Worm (Caenorhabditis elegans) whole organism, L3 larva: Measurements from ENCODE around the gene ttr-17.
A peak's percentile ranks its signal among the peaks of the same experiment; 100 is the strongest.

Experiments
- R02D3.7 ChIP-seq: fragments of 150-350 bp; optimal IDR thresholded peaks from 2 replicates; lab custom pipeline; 2014; ENCODE audit warnings: missing biosample characterization, missing genetic modification characterization
- aly-2 ChIP-seq: fragments of 150-350 bp; optimal IDR thresholded peaks from 2 replicates; lab custom pipeline; 2014; ENCODE audit warnings: missing biosample characterization, missing genetic modification characterization
- ama-1 ChIP-seq: fragments of 150-350 bp; optimal IDR thresholded peaks from 2 replicates; lab custom pipeline; 2018
- ceh-16 ChIP-seq: sonication (generic microtip); optimal IDR thresholded peaks from 2 replicates; lab custom pipeline; 2017; ENCODE audit warnings: missing biosample characterization, missing genetic modification characterization
- ceh-82 ChIP-seq: fragments of 150-350 bp; optimal IDR thresholded peaks from 2 replicates; lab custom pipeline; 2014; ENCODE audit warnings: missing biosample characterization, missing genetic modification characterization
- daf-12 ChIP-seq: fragments of 150-350 bp; optimal IDR thresholded peaks from 2 replicates; lab custom pipeline; 2014; ENCODE audit warnings: missing biosample characterization, missing genetic modification reagents, missing genetic modification characterization
- egl-5 ChIP-seq: fragments of 150-350 bp; optimal IDR thresholded peaks from 2 replicates; lab custom pipeline; 2017; ENCODE audit warnings: missing biosample characterization, missing genetic modification reagents, missing genetic modification characterization, inconsistent platforms
- elt-2 ChIP-seq: sonication (generic microtip); optimal IDR thresholded peaks from 2 replicates; lab custom pipeline; 2016; ENCODE audit warnings: missing genetic modification reagents, mild to moderate bottlenecking, missing genetic modification characterization, missing compliant biosample characterization
- elt-3 ChIP-seq, 3 experiments: fragments of 150-350 bp in 1 of 3; sonication (generic microtip) in 2 of 3; optimal IDR thresholded peaks; 2 replicates in 2 of 3; 4 replicates in 1 of 3; lab custom pipeline; 2014 to 2017; ENCODE audit warnings: missing biosample characterization in 3 of 3, missing genetic modification characterization in 3 of 3
- eor-1 ChIP-seq, 2 experiments: fragments of 150-350 bp; optimal IDR thresholded peaks; 2 replicates each; lab custom pipeline; 2014 to 2018; ENCODE audit warnings: missing biosample characterization in 2 of 2, missing genetic modification characterization in 2 of 2
- fkh-10 ChIP-seq: sonication (generic microtip); optimal IDR thresholded peaks from 2 replicates; lab custom pipeline; 2017; ENCODE audit warnings: missing biosample characterization, missing genetic modification reagents, missing genetic modification characterization
- fkh-2 ChIP-seq: fragments of 150-350 bp; optimal IDR thresholded peaks from 2 replicates; lab custom pipeline; 2014; ENCODE audit warnings: missing biosample characterization, missing genetic modification reagents, missing genetic modification characterization
- jun-1 ChIP-seq: fragments of 150-350 bp; optimal IDR thresholded peaks from 2 replicates; lab custom pipeline; 2014; ENCODE audit warnings: missing biosample characterization, missing genetic modification reagents, missing genetic modification characterization
- lin-39 ChIP-seq: fragments of 150-350 bp; optimal IDR thresholded peaks from 2 replicates; lab custom pipeline; 2018; ENCODE audit warnings: missing biosample characterization, missing genetic modification reagents, missing genetic modification characterization
- lsy-12 ChIP-seq: sonication (generic microtip); optimal IDR thresholded peaks from 2 replicates; lab custom pipeline; 2016; ENCODE audit warnings: mild to moderate bottlenecking, missing genetic modification characterization, missing compliant biosample characterization
- mml-1 ChIP-seq: fragments of 150-350 bp; sonication (generic microtip); optimal IDR thresholded peaks from 3 replicates; lab custom pipeline; 2014; ENCODE audit warnings: missing biosample characterization, missing genetic modification characterization
- nfya-1 ChIP-seq: sonication (generic microtip); optimal IDR thresholded peaks from 2 replicates; lab custom pipeline; 2017; ENCODE audit warnings: missing genetic modification characterization, mild to moderate bottlenecking, missing compliant biosample characterization, antibody characterized with exemption, moderate library complexity; ENCODE audit not compliant: insufficient read depth
- nhr-11 ChIP-seq: fragments of 150-350 bp; optimal IDR thresholded peaks from 2 replicates; lab custom pipeline; 2014; ENCODE audit warnings: missing biosample characterization, missing genetic modification characterization
- nhr-12 ChIP-seq: fragments of 150-350 bp; optimal IDR thresholded peaks from 2 replicates; lab custom pipeline; 2014; ENCODE audit warnings: missing biosample characterization, missing genetic modification characterization
- nhr-23 ChIP-seq: fragments of 150-350 bp; optimal IDR thresholded peaks from 2 replicates; lab custom pipeline; 2014; ENCODE audit warnings: missing biosample characterization, missing genetic modification reagents, missing genetic modification characterization
- nhr-237 ChIP-seq: fragments of 150-350 bp; optimal IDR thresholded peaks from 2 replicates; lab custom pipeline; 2014; ENCODE audit warnings: missing biosample characterization, missing genetic modification characterization
- nhr-25 ChIP-seq: sonication (generic microtip); optimal IDR thresholded peaks from 2 replicates; lab custom pipeline; 2017; ENCODE audit warnings: missing biosample characterization, missing genetic modification characterization
- nhr-43 ChIP-seq: sonication (generic microtip); optimal IDR thresholded peaks from 2 replicates; lab custom pipeline; 2016; ENCODE audit warnings: mild to moderate bottlenecking, missing genetic modification characterization, missing compliant biosample characterization; ENCODE audit not compliant: poor library complexity, severe bottlenecking
- nhr-67 ChIP-seq: fragments of 150-350 bp; optimal IDR thresholded peaks from 2 replicates; lab custom pipeline; 2014; ENCODE audit warnings: missing biosample characterization, missing genetic modification characterization
- nhr-76 ChIP-seq: fragments of 150-350 bp; sonication (generic microtip); optimal IDR thresholded peaks from 5 replicates; lab custom pipeline; 2014; ENCODE audit warnings: missing biosample characterization, missing genetic modification characterization
- nhr-77 ChIP-seq: fragments of 150-350 bp; optimal IDR thresholded peaks from 2 replicates; lab custom pipeline; 2014; ENCODE audit warnings: missing biosample characterization, missing genetic modification characterization
- pha-4 ChIP-seq: fragments of 150-350 bp; optimal IDR thresholded peaks from 2 replicates; lab custom pipeline; 2014; ENCODE audit warnings: missing biosample characterization, missing genetic modification reagents, missing genetic modification characterization
- pqm-1 ChIP-seq: fragments of 150-350 bp; optimal IDR thresholded peaks from 2 replicates; lab custom pipeline; 2017; ENCODE audit warnings: missing biosample characterization, missing genetic modification characterization, inconsistent platforms
- sea-2 ChIP-seq: fragments of 150-350 bp; sonication (generic microtip); optimal IDR thresholded peaks from 4 replicates; lab custom pipeline; 2014; ENCODE audit warnings: missing biosample characterization, missing genetic modification reagents, missing genetic modification characterization
- skn-1 ChIP-seq: fragments of 150-350 bp; optimal IDR thresholded peaks from 2 replicates; lab custom pipeline; 2014; ENCODE audit warnings: missing biosample characterization, missing genetic modification characterization
- snpc-4 ChIP-seq: fragments of 150-350 bp; optimal IDR thresholded peaks from 2 replicates; lab custom pipeline; 2014; ENCODE audit warnings: missing biosample characterization, missing genetic modification characterization
- tbx-2 ChIP-seq: sonication (generic microtip); optimal IDR thresholded peaks from 2 replicates; lab custom pipeline; 2016; ENCODE audit warnings: mild to moderate bottlenecking, missing genetic modification characterization, missing compliant biosample characterization
- unc-62 ChIP-seq: fragments of 150-350 bp; sonication (generic microtip); optimal IDR thresholded peaks from 4 replicates; lab custom pipeline; 2014; ENCODE audit warnings: missing biosample characterization, missing genetic modification reagents, missing genetic modification characterization
- zag-1 ChIP-seq: fragments of 150-350 bp; optimal IDR thresholded peaks from 2 replicates; lab custom pipeline; 2014; ENCODE audit warnings: missing biosample characterization, missing genetic modification characterization
- ztf-11 ChIP-seq: fragments of 150-350 bp; optimal IDR thresholded peaks from 2 replicates; lab custom pipeline; 2014; ENCODE audit warnings: missing biosample characterization, missing genetic modification characterization
- ztf-4 ChIP-seq: fragments of 150-350 bp; optimal IDR thresholded peaks from 2 replicates; lab custom pipeline; 2014; ENCODE audit warnings: missing biosample characterization, missing genetic modification characterization

The ttr-17 gene

DNA sequence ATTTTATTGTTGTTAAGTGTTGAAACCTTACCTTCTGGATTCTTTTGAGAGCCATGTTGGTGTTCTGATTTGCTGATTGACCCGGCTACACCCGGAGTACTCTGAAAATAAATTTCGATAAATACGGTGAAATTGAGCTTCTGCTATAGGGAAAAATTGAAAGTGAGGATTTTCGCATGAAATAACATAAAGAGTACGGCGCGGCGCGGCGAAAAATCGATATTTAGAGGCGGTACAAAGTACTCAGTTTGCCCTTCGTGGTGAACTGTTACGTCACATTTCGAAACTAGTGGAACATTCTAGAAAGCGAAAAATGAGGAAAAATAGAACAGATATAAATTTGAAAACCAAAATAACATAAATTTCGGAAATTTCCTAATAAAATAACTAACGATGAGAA, 15.3 kb upstream of the ttr-17 start, which contains the start of gene let-70:
Gene let-70 (minus strand): TSS at position 101 of the 400 bp plus-strand sequence.
- no peak for TF ChIP-seq elt-3 (tag; optimal IDR thresholded peaks at IDR 0.05; lab: Kevin White, UChicago)
- TF ChIP-seq elt-2, result no peak

DNA sequence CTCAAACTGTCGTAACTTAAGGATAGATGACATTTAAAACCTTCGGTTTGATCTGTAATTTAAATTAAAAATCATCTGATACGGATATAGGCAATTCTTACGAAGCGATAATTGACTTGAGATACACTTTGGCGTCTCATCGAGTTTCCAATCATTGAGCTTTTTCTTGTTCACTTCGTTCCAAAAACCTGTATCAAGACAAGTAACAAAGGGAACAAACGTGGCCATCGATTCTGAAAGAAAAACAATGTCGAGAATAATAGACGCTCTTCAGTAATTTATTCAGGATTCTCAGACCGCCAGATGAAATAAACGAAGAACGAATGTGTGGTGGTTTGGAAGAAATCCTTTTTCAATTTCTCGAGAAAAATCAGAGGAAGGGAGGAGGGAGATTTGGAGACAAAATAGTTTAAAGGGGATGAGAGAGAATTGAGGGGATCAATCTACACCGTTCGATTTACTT, 14.0 kb upstream of the ttr-17 start, which contains the start of gene atg-7:
Gene atg-7 (minus strand): TSS at position 233 of the 463 bp plus-strand sequence.
- peak; percentile 18 for TF ChIP-seq lsy-12
- no peak for TF ChIP-seq eor-1 (tag; optimal IDR thresholded peaks at IDR 0.05; lab: Kevin White, UChicago)
- no peak for TF ChIP-seq nhr-25
- no peak for TF ChIP-seq lin-39 (tag; lab: Kevin White, UChicago)
- no peak for TF ChIP-seq daf-12
- no peak for TF ChIP-seq R02D3.7 (tag; lab: Kevin White, UChicago)
- no peak for TF ChIP-seq nhr-237 (tag; lab: Kevin White, UChicago)
- TF ChIP-seq nhr-77 (tag; lab: Kevin White, UChicago), result no peak
- no peak for TF ChIP-seq ztf-4 (tag; lab: Kevin White, UChicago)
- no peak for TF ChIP-seq fkh-10 (GFP tag; lab: Kevin White, UChicago)
- no peak for TF ChIP-seq elt-3 (tag; optimal IDR thresholded peaks at IDR 0.05; lab: Kevin White, UChicago)
- TF ChIP-seq nfya-1 (tag; lab: Kevin White, UChicago), result no peak
- TF ChIP-seq tbx-2 (tag; lab: Kevin White, UChicago), result no peak
- TF ChIP-seq nhr-76 (tag; lab: Kevin White, UChicago), result no peak
- no peak for TF ChIP-seq elt-2
- no peak for TF ChIP-seq nhr-11 (tag; lab: Kevin White, UChicago)
- TF ChIP-seq sea-2 (GFP tag; lab: Kevin White, UChicago), result no peak
- TF ChIP-seq ama-1, result peak; percentile 94
- no peak for TF ChIP-seq jun-1 (tag; lab: Kevin White, UChicago)
- no peak for TF ChIP-seq ztf-11 (tag; lab: Kevin White, UChicago)
- TF ChIP-seq pha-4, result peak; percentile 13
- TF ChIP-seq skn-1, result no peak

DNA sequence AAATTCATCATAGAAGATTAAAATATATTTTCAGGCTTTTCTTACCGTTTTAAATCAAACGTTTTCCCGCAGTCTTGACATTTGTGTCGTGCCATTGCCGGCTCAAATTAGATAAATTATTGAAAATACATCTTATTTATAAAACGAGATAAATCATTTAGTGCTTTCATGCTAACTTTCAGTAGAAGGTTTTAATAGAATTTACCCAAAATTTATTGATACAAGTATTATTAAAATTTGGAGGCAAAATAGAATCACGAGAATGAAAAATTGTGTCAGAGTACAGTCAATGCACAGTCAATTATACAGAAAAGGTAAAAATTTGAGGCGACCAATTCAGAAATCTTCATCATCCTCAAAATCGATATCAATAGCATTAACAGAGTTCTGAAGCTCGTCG, 11.7 kb upstream of the ttr-17 start, which contains the start of gene Y5F2A.4:
Gene Y5F2A.4 (minus strand): TSS at position 101 of the 400 bp plus-strand sequence.
- TF ChIP-seq fkh-2 (tag; lab: Kevin White, UChicago) (no peak), nhr-12 (tag; lab: Kevin White, UChicago) (no peak), eor-1 (tag; optimal IDR thresholded peaks at IDR 0.05; lab: Kevin White, UChicago) (no peak), ceh-82 (no peak), pha-4 (no peak), sea-2 (GFP tag; lab: Kevin White, UChicago) (no peak), elt-3 (tag; optimal IDR thresholded peaks at IDR 0.05; lab: Kevin White, UChicago) (no peak), fkh-10 (GFP tag; lab: Kevin White, UChicago) (no peak), ztf-4 (tag; lab: Kevin White, UChicago) (no peak), nhr-67 (tag; lab: Kevin White, UChicago) (no peak), lsy-12 (no peak), egl-5 (tag; lab: Kevin White, UChicago) (no peak), tbx-2 (tag; lab: Kevin White, UChicago) (no peak), elt-2 (no peak), zag-1 (tag; lab: Kevin White, UChicago) (no peak), mml-1 (tag; lab: Kevin White, UChicago) (no peak)

DNA sequence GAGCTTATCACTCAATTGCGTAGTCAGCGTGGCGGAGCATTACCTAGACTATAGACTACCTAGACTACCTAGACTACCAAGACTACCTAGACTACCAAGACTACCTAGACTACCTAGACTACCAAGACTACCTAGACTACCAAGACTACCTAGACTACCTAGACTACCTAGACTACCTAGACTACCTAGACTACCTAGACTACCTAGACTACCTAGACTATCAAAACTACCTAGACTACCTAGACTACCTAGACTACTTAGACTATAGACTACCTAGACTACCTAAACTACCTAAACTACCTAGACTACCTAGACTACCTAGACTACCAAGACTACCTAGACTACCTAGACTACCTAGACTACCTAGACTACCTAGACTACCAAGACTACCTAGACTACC, 4.1 kb upstream of the ttr-17 start:
- TF ChIP-seq nhr-237 (tag; lab: Kevin White, UChicago) (peak; percentile 91), nhr-43 (tag; lab: Kevin White, UChicago) (peak; percentile 49)

DNA sequence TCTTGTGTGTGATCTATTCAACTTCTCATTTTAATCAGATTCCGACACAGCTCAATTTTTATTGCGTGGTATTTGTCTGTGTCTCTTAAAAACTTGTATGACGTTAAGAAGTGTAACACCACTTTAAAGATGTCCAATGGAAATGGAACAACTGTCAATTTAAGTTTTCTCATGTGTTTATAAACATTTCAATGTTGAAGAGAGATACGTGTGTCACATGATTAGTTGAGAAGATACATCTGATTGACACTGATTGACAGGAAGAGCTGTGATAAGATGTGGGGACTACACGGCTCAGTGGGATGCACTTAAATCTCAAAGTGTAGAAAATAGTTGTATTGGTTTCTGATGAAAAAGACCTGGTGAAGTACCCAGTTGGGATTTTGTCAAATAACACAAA, 1.5 kb upstream of the ttr-17 start:
- no peak for TF ChIP-seq pha-4
- TF ChIP-seq elt-2, result no peak
- no peak for TF ChIP-seq ceh-16 (tag; lab: Kevin White, UChicago)
- no peak for TF ChIP-seq elt-3 (tag; optimal IDR thresholded peaks at IDR 0.05; lab: Kevin White, UChicago)
- TF ChIP-seq nfya-1 (tag; lab: Kevin White, UChicago), result peak; percentile 47
- peak; percentile 83 for TF ChIP-seq unc-62 (GFP tag; lab: Kevin White, UChicago)
- TF ChIP-seq nhr-25, result no peak
- TF ChIP-seq pqm-1, result no peak
- TF ChIP-seq aly-2, result no peak
- TF ChIP-seq lsy-12, result no peak
- TF ChIP-seq nhr-23, result no peak
- TF ChIP-seq snpc-4 (tag; lab: Kevin White, UChicago), result no peak
- no peak for TF ChIP-seq skn-1
- peak; percentile 40 for TF ChIP-seq egl-5 (tag; lab: Kevin White, UChicago)
- TF ChIP-seq nhr-11 (tag; lab: Kevin White, UChicago), result peak; percentile 68
